Fruit fly (Drosophila melanogaster) Kc167 (cell line): ENCODE data around the gene FoxL1.

Experiments
- Sin3A ChIP-seq: fragments of >200 bp; optimal IDR thresholded peaks from 2 replicates; lab custom pipeline; 2018; ENCODE audit warnings: missing external identifiers
- h ChIP-seq: fragments of >200 bp; optimal IDR thresholded peaks from 3 replicates; lab custom pipeline; 2018; ENCODE audit warnings: missing external identifiers
- insv ChIP-seq: fragments of >200 bp; optimal IDR thresholded peaks from 3 replicates; lab custom pipeline; 2018; ENCODE audit warnings: missing external identifiers
- psq ChIP-seq: fragments of >200 bp; optimal IDR thresholded peaks from 2 replicates; lab custom pipeline; 2017; ENCODE audit warnings: missing external identifiers
- ttk ChIP-seq: sonication (Bioruptor generic); optimal IDR thresholded peaks from 2 replicates; lab custom pipeline; 2017; ENCODE audit warnings: missing external identifiers

- no peak for TF ChIP-seq Sin3A (lab: Kevin White, UChicago)
- TF ChIP-seq psq (lab: Kevin White, UChicago), result no peak
- no peak for TF ChIP-seq h
- no peak for TF ChIP-seq insv (lab: Kevin White, UChicago)
- TF ChIP-seq ttk, result no peak
These were observed 16.8 kb downstream of the FoxL1 start, which contains the start of gene Gr64f for dm6 chr3L:4035499-4035898.
